Worm (Caenorhabditis elegans): Measurements from ENCODE around the gene pitr-1.
A peak's percentile ranks its signal among the peaks of the same experiment; 100 is the strongest.

pitr-1 gene

ce11 chrIV:7390126-7390766 lies 3.6 kb upstream of the pitr-1 start:
- no peak for TF ChIP-seq snpc-3.4 (tag; optimal IDR thresholded peaks at IDR 0.05)
- TF ChIP-seq F10E7.11 (tag; optimal IDR thresholded peaks at IDR 0.05) = no peak
- TF ChIP-seq madf-3 (GFP tag; IDR thresholded peaks at IDR 0.05) = 0 out of 2 replicates have a peak, but pooled peaks have one; percentile 53
- no peak for TF ChIP-seq cebp-1 (GFP tag; IDR thresholded peaks at IDR 0.05)
- peak; percentile 0 for TF ChIP-seq cebp-1 (tag; optimal IDR thresholded peaks at IDR 0.05)
- no peak for TF ChIP-seq attf-5 (GFP tag; optimal IDR thresholded peaks at IDR 0.05)
- peak; percentile 44 for TF ChIP-seq K12H6.12 (tag; optimal IDR thresholded peaks at IDR 0.05)
- no peak for TF ChIP-seq Y79H2A.3 (GFP tag; conservative IDR thresholded peaks at IDR 0.05)
- no peak for TF ChIP-seq ceh-91 (GFP tag; IDR thresholded peaks at IDR 0.05)
- no peak for TF ChIP-seq mes-4 (tag; optimal IDR thresholded peaks at IDR 0.05)
- no peak for TF ChIP-seq lag-1 (GFP tag; IDR thresholded peaks at IDR 0.05)
- TF ChIP-seq zfh-2 (GFP tag; conservative IDR thresholded peaks at IDR 0.05) = peak; percentile 74
- TF ChIP-seq pha-4 (tag; optimal IDR thresholded peaks at IDR 0.05) = no peak
- no peak for TF ChIP-seq attf-3 (GFP tag; conservative IDR thresholded peaks at IDR 0.05)
- TF ChIP-seq ekl-4 (GFP tag; IDR thresholded peaks at IDR 0.05) = no peak
- 0 out of 2 replicates have a peak, but pooled peaks have one; percentile 36 for TF ChIP-seq dox-1 (GFP tag; IDR thresholded peaks at IDR 0.05)
- TF ChIP-seq hsf-1 (GFP tag; IDR thresholded peaks at IDR 0.05) = 0 out of 2 replicates have a peak, but pooled peaks have one; percentile 44
- no peak for TF ChIP-seq C17E4.6 (GFP tag; IDR thresholded peaks at IDR 0.05)
- no peak for TF ChIP-seq nhr-90 (tag; optimal IDR thresholded peaks at IDR 0.05)
- TF ChIP-seq akir-1 (GFP tag; optimal IDR thresholded peaks at IDR 0.05) = no peak
- TF ChIP-seq F57A8.1 (GFP tag; optimal IDR thresholded peaks at IDR 0.05) = no peak
- peak; percentile 38; the same call in 1 of the 2 replicates for TF ChIP-seq hmg-1.2 (GFP tag; IDR thresholded peaks at IDR 0.05)
- TF ChIP-seq lin-26 (GFP tag; IDR thresholded peaks at IDR 0.05) = 0 out of 2 replicates have a peak, but pooled peaks have one; percentile 26
- TF ChIP-seq him-1 (tag; optimal IDR thresholded peaks at IDR 0.05) = no peak

ce11 chrIV:7391534-7392343 lies 2.1 kb upstream of the pitr-1 start:
- TF ChIP-seq dox-1 (GFP tag; IDR thresholded peaks at IDR 0.05) = no peak
- no peak for TF ChIP-seq pbrm-1 (GFP tag; IDR thresholded peaks at IDR 0.05)
- no peak for TF ChIP-seq ceh-79 (tag; optimal IDR thresholded peaks at IDR 0.05)
- TF ChIP-seq sea-2 (GFP tag; IDR thresholded peaks at IDR 0.05) = no peak
- TF ChIP-seq B0261.1 (tag; optimal IDR thresholded peaks at IDR 0.05) = no peak
- no peak; the same call in 1 of the 2 replicates for TF ChIP-seq nfyb-1 (GFP tag; IDR thresholded peaks at IDR 0.05)
- TF ChIP-seq ztf-6 (GFP tag; IDR thresholded peaks at IDR 0.05) = no peak
- TF ChIP-seq chd-7 (tag; optimal IDR thresholded peaks at IDR 0.05) = no peak
- TF ChIP-seq zim-3 (tag; optimal IDR thresholded peaks at IDR 0.05) = no peak
- TF ChIP-seq gei-17 (GFP tag; optimal IDR thresholded peaks at IDR 0.05) = no peak
- TF ChIP-seq let-526 (GFP tag; IDR thresholded peaks at IDR 0.05) = no peak
- TF ChIP-seq C17E4.6 (GFP tag; IDR thresholded peaks at IDR 0.05) = no peak
- TF ChIP-seq unc-62 (GFP tag; optimal IDR thresholded peaks at IDR 0.05) = no peak
- TF ChIP-seq dpl-1 (GFP tag; optimal IDR thresholded peaks at IDR 0.05) = no peak
- no peak for TF ChIP-seq F37B4.10 (GFP tag; IDR thresholded peaks at IDR 0.05)
- TF ChIP-seq sptf-2 (GFP tag; optimal IDR thresholded peaks at IDR 0.05) = no peak
- TF ChIP-seq ekl-4 (GFP tag; IDR thresholded peaks at IDR 0.05) = no peak
- TF ChIP-seq die-1 (tag; optimal IDR thresholded peaks at IDR 0.05) = no peak
- no peak for TF ChIP-seq F57A8.1 (GFP tag; optimal IDR thresholded peaks at IDR 0.05)
- TF ChIP-seq cebp-2 (GFP tag; IDR thresholded peaks at IDR 0.05) = no peak
- no peak; the same call in 1 of the 2 replicates for TF ChIP-seq K11D2.4 (GFP tag; IDR thresholded peaks at IDR 0.05)
- TF ChIP-seq ztf-28 (GFP tag; IDR thresholded peaks at IDR 0.05) = no peak
- no peak for TF ChIP-seq pha-4 (tag; optimal IDR thresholded peaks at IDR 0.05)
- TF ChIP-seq T26A5.8 (tag; optimal IDR thresholded peaks at IDR 0.05) = no peak
- TF ChIP-seq C06A6.2 (GFP tag; conservative IDR thresholded peaks at IDR 0.05) = peak; percentile 58; the same call in 1 of the 2 replicates
- TF ChIP-seq mxl-1 (tag; optimal IDR thresholded peaks at IDR 0.05) = no peak
- no peak for TF ChIP-seq rec-8 (tag; optimal IDR thresholded peaks at IDR 0.05)

Data from whole organism, young adult.